Fruit fly (Drosophila melanogaster) Kc167 (cell line): ENCODE results near the gene Gr28b.

Experiments
- h ChIP-seq: fragments of >200 bp; optimal IDR thresholded peaks from 3 replicates; lab custom pipeline; 2018; ENCODE audit warnings: missing external identifiers
- ttk ChIP-seq: sonication (Bioruptor generic); optimal IDR thresholded peaks from 2 replicates; lab custom pipeline; 2017; ENCODE audit warnings: missing external identifiers

- TF ChIP-seq ttk (lab: Kevin White, UChicago), result no peak
- no peak for TF ChIP-seq h (lab: Kevin White, UChicago)
These were observed 39.7 kb upstream of the Gr28b start for dm6 chr2L:7501743-7502142.
